Worm (Caenorhabditis elegans): Measurements from ENCODE around the gene F57G4.1.

DNA sequence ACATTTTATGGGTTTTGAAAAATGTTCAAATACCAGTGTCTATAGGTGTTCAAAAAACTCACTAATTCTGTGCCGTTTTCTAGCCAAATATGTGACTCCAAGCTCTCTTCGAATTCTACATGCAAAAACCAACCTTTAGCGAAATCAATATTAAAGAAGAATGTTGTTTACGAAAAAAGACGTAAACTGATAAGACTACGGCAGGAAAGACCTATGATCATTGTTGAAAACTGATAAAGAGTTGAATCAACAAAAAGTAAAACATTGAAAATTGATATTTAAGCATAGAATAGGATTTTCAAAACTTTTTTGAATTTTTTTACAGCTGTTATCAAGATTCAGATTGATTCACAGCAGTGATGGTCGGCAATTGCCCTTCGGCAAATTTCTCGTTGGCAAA is 24.5 kb upstream of the F57G4.1 start, which contains the start of gene Y6G8.2:
- no peak for TF ChIP-seq ama-1 (optimal IDR thresholded peaks at IDR 0.05)
- TF ChIP-seq nhr-11 (tag; optimal IDR thresholded peaks at IDR 0.05), result no peak
- no peak for TF ChIP-seq unc-39 (tag; optimal IDR thresholded peaks at IDR 0.05)
- no peak for TF ChIP-seq ztf-11 (tag; optimal IDR thresholded peaks at IDR 0.05)
- TF ChIP-seq nhr-237 (tag; optimal IDR thresholded peaks at IDR 0.05), result no peak
